Worm (Caenorhabditis elegans) whole organism, L2 larva: ENCODE measurements around the gene Y41C4A.32.

ENCODE experiments used
- fos-1 ChIP-seq: fragments of 150-350 bp; optimal IDR thresholded peaks from 2 replicates; lab custom pipeline; 2014; ENCODE audit warnings: missing biosample characterization, missing genetic modification characterization
- unc-62 ChIP-seq: fragments of 150-350 bp; optimal IDR thresholded peaks from 2 replicates; lab custom pipeline; 2014; ENCODE audit warnings: missing biosample characterization, missing genetic modification reagents, missing genetic modification characterization

ce11 chrIII:11742191-11742590, 20.7 kb downstream of the Y41C4A.32 start:
- TF ChIP-seq unc-62 (GFP tag; lab: Kevin White, UChicago) (no peak), fos-1 (tag; lab: Kevin White, UChicago) (no peak)
